Fruit fly (Drosophila melanogaster): Measurements from ENCODE around the gene knrl.

- TF ChIP-seq br (GFP tag; optimal IDR thresholded peaks at IDR 0.05) (no peak), Vsx2 (GFP tag; optimal IDR thresholded peaks at IDR 0.05; ENCODE audit: partially characterized antibody) (no peak)
Measured at dm6 chr3L:20623139-20623538, 2.7 kb upstream of the knrl start.

Measured in whole organism, wandering third instar larva.